Worm (Caenorhabditis elegans) whole organism, L4 larva: ENCODE results near the gene fbxb-71.

Experiments
- D1046.2 ChIP-seq: fragments of 200-800 bp; sonication (Bioruptor generic); IDR thresholded peaks from 2 replicates; pipeline ENCODE4 v1.3.6; 2022; ENCODE audit warnings: missing genetic modification characterization, missing compliant biosample characterization
- F26F4.8 ChIP-seq: fragments of 200-800 bp; sonication (Bioruptor generic); conservative IDR thresholded peaks from 2 replicates; pipeline ENCODE4 v1.3.6; 2022; ENCODE audit warnings: missing genetic modification characterization, missing compliant biosample characterization
- R02D3.7 ChIP-seq: fragments of 150-350 bp; sonication (generic microtip); optimal IDR thresholded peaks from 3 replicates; lab custom pipeline; 2014; ENCODE audit warnings: missing biosample characterization, missing genetic modification characterization
- T26A8.4 ChIP-seq: fragments of 200-800 bp; sonication (Bioruptor generic); IDR thresholded peaks from 2 replicates; pipeline ENCODE4 v1.3.6; 2022; ENCODE audit warnings: missing genetic modification characterization, missing compliant biosample characterization
- Y105C5A.15 ChIP-seq: fragments of 200-800 bp; sonication (Bioruptor generic); IDR thresholded peaks from 2 replicates; pipeline ENCODE4 v1.3.6; 2022; ENCODE audit warnings: missing genetic modification characterization, missing compliant biosample characterization
- Y48G9A.11 ChIP-seq: fragments of 200-800 bp; sonication (Bioruptor generic); IDR thresholded peaks from 2 replicates; pipeline ENCODE4 v1.3.6; 2022; ENCODE audit warnings: missing genetic modification reagents, missing genetic modification characterization, missing compliant biosample characterization
- Y5F2A.4 ChIP-seq: fragments of 200-800 bp; sonication (Bioruptor generic); optimal IDR thresholded peaks from 2 replicates; lab custom pipeline; 2018; ENCODE audit warnings: mild to moderate bottlenecking, missing genetic modification characterization, missing compliant biosample characterization
- Y75B8A.6 ChIP-seq: fragments of 200-800 bp; sonication (Bioruptor generic); IDR thresholded peaks from 2 replicates; pipeline ENCODE4 v1.3.6; 2022; ENCODE audit warnings: missing genetic modification reagents, missing genetic modification characterization, missing compliant biosample characterization
- aha-1 ChIP-seq: fragments of 150-350 bp; peaks from one replicate; lab custom pipeline; 2014; ENCODE audit warnings: missing biosample characterization, missing genetic modification characterization
- aly-2 ChIP-seq: sonication (generic microtip); optimal IDR thresholded peaks from 2 replicates; lab custom pipeline; 2018; ENCODE audit warnings: missing biosample characterization, missing genetic modification characterization
- ama-1 ChIP-seq: fragments of 150-350 bp; optimal IDR thresholded peaks from 2 replicates; lab custom pipeline; 2014; ENCODE audit warnings: inconsistent platforms, mixed read lengths
- arid-1 ChIP-seq: fragments of 200-800 bp; sonication (Bioruptor generic); conservative IDR thresholded peaks from 2 replicates; pipeline ENCODE4 v1.3.6; 2022; ENCODE audit warnings: missing genetic modification reagents, missing genetic modification characterization, missing compliant biosample characterization
- attf-4 ChIP-seq: sonication (generic microtip); optimal IDR thresholded peaks from 3 replicates; lab custom pipeline; 2017; ENCODE audit warnings: missing biosample characterization, missing genetic modification characterization
- ceh-20 ChIP-seq: fragments of 200-800 bp; sonication (Bioruptor generic); IDR thresholded peaks from 2 replicates; pipeline ENCODE4 v1.3.6; 2022; ENCODE audit warnings: missing genetic modification reagents, missing genetic modification characterization, missing compliant biosample characterization
- ceh-28 ChIP-seq: fragments of 150-350 bp; optimal IDR thresholded peaks from 2 replicates; lab custom pipeline; 2014; ENCODE audit warnings: missing biosample characterization, missing genetic modification reagents, missing genetic modification characterization
- ceh-82 ChIP-seq: sonication (generic microtip); optimal IDR thresholded peaks from 2 replicates; lab custom pipeline; 2017; ENCODE audit warnings: missing biosample characterization, missing genetic modification characterization
- daf-16 ChIP-seq, 3 experiments: sonication (generic microtip); optimal IDR thresholded peaks; 2 replicates each; lab custom pipeline; 2016 to 2017; ENCODE audit warnings: missing genetic modification characterization in 3 of 3, missing genetic modification reagents in 3 of 3, mild to moderate bottlenecking in 2 of 3, missing compliant biosample characterization in 2 of 3, missing biosample characterization in 1 of 3, moderate library complexity in 1 of 3
- dmd-9 ChIP-seq: fragments of 200-800 bp; sonication (Bioruptor generic); IDR thresholded peaks from 2 replicates; pipeline ENCODE4 v1.3.6; 2022; ENCODE audit warnings: missing genetic modification reagents, missing genetic modification characterization, missing compliant biosample characterization
- duxl-1 ChIP-seq: sonication (generic microtip); optimal IDR thresholded peaks from 2 replicates; lab custom pipeline; 2016; ENCODE audit warnings: mild to moderate bottlenecking, missing genetic modification characterization, moderate library complexity, missing compliant biosample characterization; ENCODE audit not compliant: poor library complexity
- egl-27 ChIP-seq: sonication (generic microtip); optimal IDR thresholded peaks from 3 replicates; lab custom pipeline; 2017; ENCODE audit warnings: missing biosample characterization, missing genetic modification reagents, missing genetic modification characterization
- fos-1 ChIP-seq: fragments of 150-350 bp; optimal IDR thresholded peaks from 2 replicates; lab custom pipeline; 2014; ENCODE audit warnings: missing biosample characterization, missing genetic modification characterization
- gei-8 ChIP-seq: fragments of 200-800 bp; sonication (Bioruptor generic); optimal IDR thresholded peaks from 2 replicates; lab custom pipeline; 2018; ENCODE audit warnings: mild to moderate bottlenecking, missing genetic modification characterization, missing compliant biosample characterization
- hif-1 ChIP-seq, 2 experiments: sonication (generic microtip); optimal IDR thresholded peaks; 2 replicates each; lab custom pipeline; 2016 to 2017; ENCODE audit warnings: missing compliant biosample characterization in 2 of 2, missing genetic modification characterization in 2 of 2, missing genetic modification reagents in 2 of 2, missing genotype in 2 of 2, mild to moderate bottlenecking in 1 of 2
- hlh-11 ChIP-seq: fragments of 200-800 bp; sonication (Bioruptor generic); optimal IDR thresholded peaks from 2 replicates; lab custom pipeline; 2018; ENCODE audit warnings: mild to moderate bottlenecking, missing genetic modification characterization, missing compliant biosample characterization
- hlh-30 ChIP-seq: sonication (generic microtip); optimal IDR thresholded peaks from 2 replicates; lab custom pipeline; 2017; ENCODE audit warnings: antibody characterized with exemption, mild to moderate bottlenecking, missing genetic modification characterization, missing compliant biosample characterization; ENCODE audit not compliant: insufficient read depth
- jun-1 ChIP-seq: fragments of 150-350 bp; optimal IDR thresholded peaks from 2 replicates; lab custom pipeline; 2014; ENCODE audit warnings: missing biosample characterization, missing genetic modification reagents, missing genetic modification characterization
- lin-1 ChIP-seq: fragments of 200-800 bp; sonication (Bioruptor generic); IDR thresholded peaks from 2 replicates; pipeline ENCODE4 v1.3.6; 2022; ENCODE audit warnings: missing genetic modification reagents, missing genetic modification characterization, missing compliant biosample characterization
- lin-38 ChIP-seq: fragments of 200-800 bp; sonication (Bioruptor generic); IDR thresholded peaks from 2 replicates; pipeline ENCODE4 v1.3.6; 2022; ENCODE audit warnings: missing genetic modification reagents, missing genetic modification characterization, missing compliant biosample characterization
- lir-3 ChIP-seq: sonication (generic microtip); optimal IDR thresholded peaks from 2 replicates; lab custom pipeline; 2016; ENCODE audit warnings: mild to moderate bottlenecking, missing genetic modification characterization, missing compliant biosample characterization
- mdl-1 ChIP-seq, 2 experiments: fragments of 150-350 bp in 1 of 2; sonication (generic microtip) in 1 of 2; optimal IDR thresholded peaks; 2 replicates each; lab custom pipeline; 2014 to 2017; ENCODE audit warnings: missing biosample characterization in 2 of 2, missing genetic modification characterization in 2 of 2
- mep-1 ChIP-seq: fragments of 150-350 bp; sonication (generic microtip); optimal IDR thresholded peaks from 3 replicates; lab custom pipeline; 2014; ENCODE audit warnings: missing biosample characterization, missing genetic modification characterization
- nhr-10 ChIP-seq: fragments of 150-350 bp; optimal IDR thresholded peaks from 2 replicates; lab custom pipeline; 2014; ENCODE audit warnings: missing biosample characterization, missing genetic modification characterization
- nhr-25 ChIP-seq: sonication (generic microtip); optimal IDR thresholded peaks from 2 replicates; lab custom pipeline; 2017; ENCODE audit warnings: missing genetic modification characterization, mild to moderate bottlenecking, missing compliant biosample characterization, antibody characterized with exemption, moderate library complexity, borderline replicate concordance; ENCODE audit not compliant: insufficient read depth
- nhr-28 ChIP-seq: fragments of 150-350 bp; optimal IDR thresholded peaks from 2 replicates; lab custom pipeline; 2014; ENCODE audit warnings: missing biosample characterization, missing genetic modification characterization
- nhr-41 ChIP-seq: fragments of 200-800 bp; sonication (Bioruptor generic); IDR thresholded peaks from 2 replicates; pipeline ENCODE4 v1.3.6; 2022; ENCODE audit warnings: missing genetic modification reagents, missing genetic modification characterization, missing compliant biosample characterization
- nhr-48 ChIP-seq: sonication (generic microtip); optimal IDR thresholded peaks from 2 replicates; lab custom pipeline; 2016; ENCODE audit warnings: mild to moderate bottlenecking, missing genetic modification characterization, missing compliant biosample characterization
- nhr-6 ChIP-seq: fragments of 150-350 bp; optimal IDR thresholded peaks from 2 replicates; lab custom pipeline; 2014; ENCODE audit warnings: missing biosample characterization, missing genetic modification characterization
- nhr-77 ChIP-seq: fragments of 150-350 bp; optimal IDR thresholded peaks from 2 replicates; lab custom pipeline; 2014; ENCODE audit warnings: missing biosample characterization, missing genetic modification characterization
- pha-4 ChIP-seq, 2 experiments: fragments of 150-350 bp in 1 of 2; fragments of 200-800 bp in 1 of 2; sonication (Bioruptor generic) in 1 of 2; IDR thresholded peaks in 1 of 2; optimal IDR thresholded peaks in 1 of 2; 2 replicates each; pipeline versions ENCODE4 v1.3.6 to Lab custom; 2014 to 2022; ENCODE audit warnings: missing genetic modification characterization in 2 of 2, missing genetic modification reagents in 2 of 2, missing biosample characterization in 1 of 2, missing compliant biosample characterization in 1 of 2
- pqm-1 ChIP-seq: sonication (generic microtip); optimal IDR thresholded peaks from 2 replicates; lab custom pipeline; 2017; ENCODE audit warnings: missing biosample characterization, missing genetic modification characterization
- rbr-2 ChIP-seq: sonication (generic microtip); optimal IDR thresholded peaks from 2 replicates; lab custom pipeline; 2016; ENCODE audit warnings: missing genotype, missing genetic modification characterization, missing compliant biosample characterization
- saeg-2 ChIP-seq: fragments of 200-800 bp; sonication (Bioruptor generic); IDR thresholded peaks from 2 replicates; pipeline ENCODE4 v1.3.6; 2022; ENCODE audit warnings: missing genetic modification reagents, missing genetic modification characterization, missing compliant biosample characterization
- sdz-12 ChIP-seq: fragments of 200-800 bp; sonication (Bioruptor generic); optimal IDR thresholded peaks from 2 replicates; lab custom pipeline; 2018; ENCODE audit warnings: mild to moderate bottlenecking, missing genetic modification characterization, missing compliant biosample characterization
- spr-1 ChIP-seq: sonication (generic microtip); optimal IDR thresholded peaks from 2 replicates; lab custom pipeline; 2016; ENCODE audit warnings: mild to moderate bottlenecking, missing genetic modification characterization, missing compliant biosample characterization
- spr-3 ChIP-seq: fragments of 200-800 bp; sonication (Bioruptor generic); optimal IDR thresholded peaks from 2 replicates; lab custom pipeline; 2018; ENCODE audit warnings: mild to moderate bottlenecking, missing genetic modification characterization, missing compliant biosample characterization
- tra-1 ChIP-seq: fragments of 200-800 bp; sonication (Bioruptor generic); IDR thresholded peaks from 2 replicates; pipeline ENCODE4 v1.3.6; 2022; ENCODE audit warnings: missing genetic modification reagents, missing genetic modification characterization, missing compliant biosample characterization
- zip-11 ChIP-seq: fragments of 200-800 bp; sonication (Bioruptor generic); IDR thresholded peaks from 2 replicates; pipeline ENCODE4 v1.3.6; 2022; ENCODE audit warnings: missing genetic modification characterization, missing compliant biosample characterization
- ztf-11 ChIP-seq: fragments of 150-350 bp; optimal IDR thresholded peaks from 2 replicates; lab custom pipeline; 2014; ENCODE audit warnings: missing biosample characterization, missing genetic modification characterization
- ztf-7 ChIP-seq: fragments of 150-350 bp; optimal IDR thresholded peaks from 2 replicates; lab custom pipeline; 2014; ENCODE audit warnings: missing biosample characterization, missing genetic modification characterization

fbxb-71 gene

DNA sequence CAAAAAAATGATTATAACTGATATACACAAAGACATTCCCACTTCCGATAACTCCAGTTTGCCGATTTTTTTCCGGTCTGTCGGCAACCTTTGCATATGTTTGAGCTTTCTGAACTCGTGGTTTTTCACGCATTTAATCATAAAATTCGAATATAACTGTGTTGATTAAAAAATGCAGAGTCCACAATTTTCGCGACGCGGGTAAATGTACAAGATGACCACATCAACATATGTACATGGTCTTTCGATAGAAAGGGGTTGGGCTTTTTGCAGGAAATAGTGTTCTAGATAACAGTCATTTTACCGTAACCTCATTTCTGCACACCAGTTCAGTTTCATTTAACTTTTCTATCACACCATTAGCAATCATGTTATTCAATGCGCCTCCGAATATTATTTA, 19.6 kb downstream of the fbxb-71 start, which contains the start of gene K09C4.5:
K09C4.5 (plus strand) TSS at position 326 of the 400 bp plus-strand sequence.
- no peak for TF ChIP-seq D1046.2 (GFP tag; lab: Robert Waterston, UW)
- peak; percentile 62 for TF ChIP-seq nhr-28 (tag; lab: Kevin White, UChicago)
- no peak for TF ChIP-seq ceh-28
- no peak for TF ChIP-seq nhr-10 (tag; lab: Kevin White, UChicago)
- TF ChIP-seq nhr-77 (tag; lab: Kevin White, UChicago), result no peak
- no peak for TF ChIP-seq Y75B8A.6 (GFP tag; lab: Robert Waterston, UW)
- TF ChIP-seq F26F4.8 (GFP tag; lab: Robert Waterston, UW), result no peak
- no peak for TF ChIP-seq Y48G9A.11 (GFP tag; lab: Robert Waterston, UW)
- TF ChIP-seq hlh-11 (tag; lab: Kevin White, UChicago), result peak; percentile 13
- TF ChIP-seq rbr-2 (tag; lab: Kevin White, UChicago), result no peak
- no peak for TF ChIP-seq T26A8.4
- TF ChIP-seq pqm-1 (tag; lab: Kevin White, UChicago), result peak; percentile 37
- TF ChIP-seq daf-16 (GFP tag; optimal IDR thresholded peaks at IDR 0.05; lab: Kevin White, UChicago), result no peak
- peak; percentile 64 for TF ChIP-seq daf-16 (tag; optimal IDR thresholded peaks at IDR 0.05; lab: Kevin White, UChicago)
- peak; percentile 13 for TF ChIP-seq aha-1 (tag; lab: Kevin White, UChicago)
- TF ChIP-seq hif-1 (tag; optimal IDR thresholded peaks at IDR 0.05; lab: Kevin White, UChicago), result no peak
- no peak for TF ChIP-seq nhr-25 (tag; lab: Kevin White, UChicago)
- no peak for TF ChIP-seq ama-1 (lab: Kevin White, UChicago)

DNA sequence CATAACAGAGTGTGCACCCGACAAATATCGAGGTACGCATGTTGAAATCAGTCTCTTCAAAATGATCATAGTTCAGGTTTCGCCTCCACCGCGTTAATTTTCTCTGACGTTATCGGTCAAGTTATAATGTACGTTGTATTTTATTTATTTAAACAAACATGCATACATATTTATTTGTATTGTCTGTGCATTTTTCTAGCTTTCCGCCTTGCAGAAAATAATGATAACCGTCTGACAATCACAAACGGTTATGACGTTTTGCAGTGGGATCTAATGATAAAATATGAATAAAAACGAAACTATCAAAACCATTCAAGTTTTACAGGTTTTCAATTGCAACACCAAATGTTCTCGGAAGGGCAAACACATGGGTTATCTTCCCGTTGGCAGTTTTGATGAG, 20.5 kb downstream of the fbxb-71 start:
- no peak for TF ChIP-seq Y75B8A.6 (GFP tag; lab: Robert Waterston, UW)
- TF ChIP-seq F26F4.8 (GFP tag; lab: Robert Waterston, UW), result no peak
- no peak for TF ChIP-seq dmd-9
- TF ChIP-seq pha-4 (GFP tag; IDR thresholded peaks at IDR 0.05; lab: Robert Waterston, UW), result no peak
- TF ChIP-seq pha-4 (tag; optimal IDR thresholded peaks at IDR 0.05; lab: Kevin White, UChicago), result no peak
- no peak for TF ChIP-seq lir-3 (tag; lab: Kevin White, UChicago)
- TF ChIP-seq ceh-82 (tag; lab: Kevin White, UChicago), result no peak
- TF ChIP-seq mdl-1 (tag; optimal IDR thresholded peaks at IDR 0.05; lab: Kevin White, UChicago), result no peak
- no peak for TF ChIP-seq R02D3.7 (tag; lab: Kevin White, UChicago)
- no peak for TF ChIP-seq ztf-7 (tag; lab: Kevin White, UChicago)
- TF ChIP-seq saeg-2 (GFP tag; lab: Robert Waterston, UW), result peak; percentile 45; the same call in 1 of the 2 replicates
- no peak for TF ChIP-seq egl-27 (tag; lab: Kevin White, UChicago)
- TF ChIP-seq sdz-12 (GFP tag; lab: Kevin White, UChicago), result no peak
- no peak for TF ChIP-seq hlh-30 (tag; lab: Kevin White, UChicago)
- no peak for TF ChIP-seq Y105C5A.15 (GFP tag; lab: Robert Waterston, UW)
- TF ChIP-seq zip-11 (GFP tag; lab: Robert Waterston, UW), result no peak
- no peak for TF ChIP-seq spr-1 (tag; lab: Kevin White, UChicago)
- TF ChIP-seq nhr-6, result peak; percentile 0
- peak; percentile 48 for TF ChIP-seq hlh-11 (tag; lab: Kevin White, UChicago)
- no peak for TF ChIP-seq nhr-41
- TF ChIP-seq arid-1, result no peak
- no peak for TF ChIP-seq hif-1 (tag; optimal IDR thresholded peaks at IDR 0.05; lab: Kevin White, UChicago)
- TF ChIP-seq duxl-1 (tag; lab: Kevin White, UChicago), result no peak
- no peak for TF ChIP-seq rbr-2 (tag; lab: Kevin White, UChicago)
- TF ChIP-seq jun-1 (tag; lab: Kevin White, UChicago), result no peak
- TF ChIP-seq mep-1 (tag; lab: Kevin White, UChicago), result no peak
- no peak for TF ChIP-seq tra-1 (GFP tag; lab: Robert Waterston, UW)
- TF ChIP-seq Y5F2A.4 (GFP tag; lab: Kevin White, UChicago), result no peak
- no peak for TF ChIP-seq lin-1
- TF ChIP-seq aly-2 (tag; lab: Kevin White, UChicago), result no peak
- no peak for TF ChIP-seq fos-1 (tag; lab: Kevin White, UChicago)
- TF ChIP-seq ceh-20 (GFP tag; lab: Robert Waterston, UW), result no peak
- no peak for TF ChIP-seq ztf-11 (tag; lab: Kevin White, UChicago)
- peak; percentile 42 for TF ChIP-seq nhr-48 (tag; lab: Kevin White, UChicago)
- no peak for TF ChIP-seq ama-1 (lab: Kevin White, UChicago)
- no peak for TF ChIP-seq gei-8 (GFP tag; lab: Kevin White, UChicago)
- no peak for TF ChIP-seq lin-38 (GFP tag; lab: Robert Waterston, UW)
- no peak for TF ChIP-seq attf-4 (tag; lab: Kevin White, UChicago)
- no peak for TF ChIP-seq spr-3 (GFP tag; lab: Kevin White, UChicago)
